Fruit fly (Drosophila melanogaster): ENCODE measurements around the gene CG9784.

The CG9784 gene

DNA sequence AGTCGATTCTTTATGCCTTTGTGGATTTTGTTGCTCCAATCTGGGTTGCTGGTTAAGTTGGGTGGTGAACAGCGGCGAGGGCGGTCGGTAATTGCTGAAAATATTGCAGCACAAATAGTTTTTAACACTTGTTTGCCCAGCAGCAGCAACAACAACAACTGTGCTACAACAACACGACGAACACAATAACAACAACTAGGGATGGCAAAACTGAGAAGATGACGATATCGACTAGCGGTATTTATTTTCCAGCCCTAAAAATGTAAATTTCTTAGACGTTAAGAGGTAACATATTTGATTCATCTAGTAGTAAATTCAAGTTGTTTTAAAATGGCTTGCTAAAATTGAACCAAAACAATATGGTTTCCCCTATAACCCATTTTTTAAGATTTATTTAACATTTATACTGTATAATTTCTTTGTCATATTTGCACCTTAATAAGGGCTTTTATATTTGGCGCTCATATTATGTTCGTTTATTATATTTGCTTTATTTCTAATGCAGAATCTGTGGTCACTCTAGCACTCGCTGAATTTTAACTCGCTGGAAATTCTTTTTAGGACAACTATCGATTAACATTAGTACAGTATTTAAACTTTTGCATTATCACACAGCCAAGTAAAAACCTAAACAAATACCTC is 558 bp downstream of the CG9784 start (continued):
- TF ChIP-seq Taf1 (GFP tag; IDR thresholded peaks at IDR 0.05) (no peak), PHDP (tag; optimal IDR thresholded peaks at IDR 0.05) (no peak), CG7745 (tag; optimal IDR thresholded peaks at IDR 0.05) (no peak), toy (GFP tag; IDR thresholded peaks at IDR 0.05) (no peak), CG10979 (tag; optimal IDR thresholded peaks at IDR 0.05) (no peak), NfI (GFP tag; optimal IDR thresholded peaks at IDR 0.05) (no peak), CG32532 (GFP tag; IDR thresholded peaks at IDR 0.05) (no peak), NC2β (GFP tag; optimal IDR thresholded peaks at IDR 0.05) (no peak), schlank (tag; optimal IDR thresholded peaks at IDR 0.05) (peak; percentile 5), Dek (tag; optimal IDR thresholded peaks at IDR 0.05) (no peak), Xbp1 (GFP tag; optimal IDR thresholded peaks at IDR 0.05) (no peak), CG7271 (tag; optimal IDR thresholded peaks at IDR 0.05) (no peak), CG4424 (GFP tag; optimal IDR thresholded peaks at IDR 0.05) (peak; percentile 22), MESR4 (GFP tag; optimal IDR thresholded peaks at IDR 0.05) (peak; percentile 68), CG11560 (tag; IDR thresholded peaks at IDR 0.05) (no peak), gro (GFP tag; optimal IDR thresholded peaks at IDR 0.05) (no peak), Bdp1 (GFP tag; optimal IDR thresholded peaks at IDR 0.05) (no peak), Trl (optimal IDR thresholded peaks at IDR 0.05) (no peak), Trl (GFP tag; optimal IDR thresholded peaks at IDR 0.05) (no peak), tx (GFP tag; optimal IDR thresholded peaks at IDR 0.05) (no peak), seq (GFP tag; IDR thresholded peaks at IDR 0.05) (no peak), CG9437 (GFP tag; optimal IDR thresholded peaks at IDR 0.05) (no peak), ssp (GFP tag; IDR thresholded peaks at IDR 0.05) (no peak), dmrt99B (tag; optimal IDR thresholded peaks at IDR 0.05) (no peak), D19A (tag; optimal IDR thresholded peaks at IDR 0.05) (no peak), Deaf1 (tag; optimal IDR thresholded peaks at IDR 0.05) (no peak), CG1792 (GFP tag; optimal IDR thresholded peaks at IDR 0.05) (no peak), CG6765 (GFP tag; optimal IDR thresholded peaks at IDR 0.05) (no peak), CG10267 (tag; optimal IDR thresholded peaks at IDR 0.05) (peak; percentile 5), CG6175 (GFP tag; IDR thresholded peaks at IDR 0.05) (no peak), CG3163 (GFP tag; optimal IDR thresholded peaks at IDR 0.05) (no peak), CG3726 (GFP tag; IDR thresholded peaks at IDR 0.05) (no peak), bcd (GFP tag; optimal IDR thresholded peaks at IDR 0.05) (no peak), dmrt11E (tag; optimal IDR thresholded peaks at IDR 0.05) (no peak), Oaz (GFP tag; IDR thresholded peaks at IDR 0.05) (no peak), Rfx (GFP tag; IDR thresholded peaks at IDR 0.05) (no peak), pan (optimal IDR thresholded peaks at IDR 0.05) (no peak), pan (GFP tag; optimal IDR thresholded peaks at IDR 0.05 in 1 of 2, IDR thresholded peaks at IDR 0.05 in 1 of 2) (no peak), Elba2 (GFP tag; optimal IDR thresholded peaks at IDR 0.05) (no peak), p53 (GFP tag; optimal IDR thresholded peaks at IDR 0.05) (no peak), Fer1 (GFP tag; optimal IDR thresholded peaks at IDR 0.05) (peak; percentile 21), CG14667 (GFP tag; IDR thresholded peaks at IDR 0.05) (no peak), CG31365 (tag; optimal IDR thresholded peaks at IDR 0.05) (no peak), CG17568 (GFP tag; optimal IDR thresholded peaks at IDR 0.05) (no peak), CG18011 (GFP tag; optimal IDR thresholded peaks at IDR 0.05) (no peak), BtbVII (GFP tag; optimal IDR thresholded peaks at IDR 0.05) (no peak), Xrp1 (GFP tag; IDR thresholded peaks at IDR 0.05) (no peak; the same call in 1 of the 2 replicates), Sox102F (GFP tag; optimal IDR thresholded peaks at IDR 0.05) (no peak), CG10543 (GFP tag; optimal IDR thresholded peaks at IDR 0.05) (no peak), ab (GFP tag; optimal IDR thresholded peaks at IDR 0.05) (no peak), CrebB (tag; optimal IDR thresholded peaks at IDR 0.05) (peak; percentile 5), Antp (GFP tag; optimal IDR thresholded peaks at IDR 0.05) (no peak)
